Worm (Caenorhabditis elegans): ENCODE data around the gene D1086.18.

The D1086.18 gene

ce11 chrV:14094546-14094945, 8.9 kb downstream of the D1086.18 start:
- no peak for TF ChIP-seq unc-62 (GFP tag; optimal IDR thresholded peaks at IDR 0.05)

- TF ChIP-seq unc-62 (GFP tag; optimal IDR thresholded peaks at IDR 0.05), result no peak
Measured at ce11 chrV:14094953-14095352, 9.3 kb downstream of the D1086.18 start.

- no peak for TF ChIP-seq unc-62 (GFP tag; optimal IDR thresholded peaks at IDR 0.05)
Measured at ce11 chrV:14097358-14097757, 11.7 kb downstream of the D1086.18 start.

- TF ChIP-seq unc-62 (GFP tag; optimal IDR thresholded peaks at IDR 0.05), result no peak
Measured at ce11 chrV:14098519-14098918, 12.8 kb downstream of the D1086.18 start, which contains the start of the genes D1086.2 and D1086.1. Gene D1086.2 (minus strand): TSS chrV:14098668. Gene D1086.1 (plus strand): TSS chrV:14098858.

- TF ChIP-seq unc-62 (GFP tag; optimal IDR thresholded peaks at IDR 0.05), result no peak
Measured at ce11 chrV:14100886-14101285, 15.2 kb downstream of the D1086.18 start, which contains the start of gene D1086.12. Gene D1086.12 (plus strand): TSS chrV:14101186.

- no peak for TF ChIP-seq unc-62 (GFP tag; optimal IDR thresholded peaks at IDR 0.05)
Measured at ce11 chrV:14103970-14104369, 18.3 kb downstream of the D1086.18 start, which contains the start of gene D1086.9. Gene D1086.9 (plus strand): TSS chrV:14104270.

- no peak for TF ChIP-seq unc-62 (GFP tag; optimal IDR thresholded peaks at IDR 0.05)
Measured at ce11 chrV:14107511-14107910, 21.8 kb downstream of the D1086.18 start, which contains the start of gene H39E23.3. Gene H39E23.3 (plus strand): TSS chrV:14107811.

ce11 chrV:14110042-14110441, 24.4 kb downstream of the D1086.18 start, which contains the start of gene H39E23.2:
Gene H39E23.2 (plus strand): TSS chrV:14110342.
- no peak for TF ChIP-seq unc-62 (GFP tag; optimal IDR thresholded peaks at IDR 0.05)

ce11 chrV:14120674-14121073, 35.0 kb downstream of the D1086.18 start:
- no peak for TF ChIP-seq unc-62 (GFP tag; optimal IDR thresholded peaks at IDR 0.05)

ce11 chrV:14123176-14123575, 37.5 kb downstream of the D1086.18 start:
- no peak for TF ChIP-seq unc-62 (GFP tag; optimal IDR thresholded peaks at IDR 0.05)

- TF ChIP-seq unc-62 (GFP tag; optimal IDR thresholded peaks at IDR 0.05), result no peak
Measured at ce11 chrV:14126341-14126924, 40.7 kb downstream of the D1086.18 start.

- no peak for TF ChIP-seq unc-62 (GFP tag; optimal IDR thresholded peaks at IDR 0.05)
Measured at ce11 chrV:14127834-14128233, 42.1 kb downstream of the D1086.18 start.

- no peak for TF ChIP-seq unc-62 (GFP tag; optimal IDR thresholded peaks at IDR 0.05)
Measured at ce11 chrV:14128858-14129257, 43.2 kb downstream of the D1086.18 start.

ce11 chrV:14130226-14130625, 44.5 kb downstream of the D1086.18 start:
- no peak for TF ChIP-seq unc-62 (GFP tag; optimal IDR thresholded peaks at IDR 0.05)

ce11 chrV:14133002-14133763, 47.5 kb downstream of the D1086.18 start:
- no peak for TF ChIP-seq unc-62 (GFP tag; optimal IDR thresholded peaks at IDR 0.05)

ce11 chrV:14134757-14135441, 49.2 kb downstream of the D1086.18 start:
- TF ChIP-seq unc-62 (GFP tag; optimal IDR thresholded peaks at IDR 0.05), result no peak
